Worm (Caenorhabditis elegans): ENCODE data around the gene acly-1.

The acly-1 gene

ce11 chrX:1464699-1465098 is 14.6 kb upstream of the acly-1 start, which contains the start of gene D1005.6:
D1005.6 (minus strand) TSS chrX:1464799.
- TF ChIP-seq nhr-10 (tag; optimal IDR thresholded peaks at IDR 0.05) (no peak), crh-2 (tag; optimal IDR thresholded peaks at IDR 0.05) (no peak), peb-1 (tag; optimal IDR thresholded peaks at IDR 0.05) (no peak), nhr-23 (tag; optimal IDR thresholded peaks at IDR 0.05) (no peak), nhr-12 (tag; optimal IDR thresholded peaks at IDR 0.05) (no peak), dmd-4 (tag; optimal IDR thresholded peaks at IDR 0.05) (no peak), alr-1 (tag; optimal IDR thresholded peaks at IDR 0.05) (no peak), ama-1 (optimal IDR thresholded peaks at IDR 0.05) (no peak), fos-1 (tag; optimal IDR thresholded peaks at IDR 0.05) (no peak), ztf-1 (GFP tag; conservative IDR thresholded peaks at IDR 0.05) (no peak), nhr-6 (tag; optimal IDR thresholded peaks at IDR 0.05) (no peak), nhr-237 (tag; optimal IDR thresholded peaks at IDR 0.05) (no peak), aly-2 (tag; optimal IDR thresholded peaks at IDR 0.05) (no peak), lin-13 (GFP tag; optimal IDR thresholded peaks at IDR 0.05) (no peak), lin-39 (tag; optimal IDR thresholded peaks at IDR 0.05) (no peak), mdl-1 (tag; optimal IDR thresholded peaks at IDR 0.05) (no peak), elt-1 (tag; optimal IDR thresholded peaks at IDR 0.05) (no peak), nhr-77 (tag; optimal IDR thresholded peaks at IDR 0.05) (no peak), nhr-25 (tag; optimal IDR thresholded peaks at IDR 0.05) (no peak)

ce11 chrX:1468057-1468456 is 11.3 kb upstream of the acly-1 start:
- TF ChIP-seq nhr-10 (tag; optimal IDR thresholded peaks at IDR 0.05) (no peak), nhr-11 (tag; optimal IDR thresholded peaks at IDR 0.05) (no peak), sma-9 (GFP tag; optimal IDR thresholded peaks at IDR 0.05) (no peak), sma-9 (tag; optimal IDR thresholded peaks at IDR 0.05) (no peak), R02D3.7 (tag; optimal IDR thresholded peaks at IDR 0.05) (no peak)

ce11 chrX:1471232-1471631 is 8.1 kb upstream of the acly-1 start:
- TF ChIP-seq ceh-16 (tag; optimal IDR thresholded peaks at IDR 0.05) = no peak
- no peak for TF ChIP-seq dmd-4 (tag; optimal IDR thresholded peaks at IDR 0.05)
- TF ChIP-seq F13H6.1 (tag; optimal IDR thresholded peaks at IDR 0.05) = no peak
- no peak for TF ChIP-seq sem-4 (tag; optimal IDR thresholded peaks at IDR 0.05)
- no peak for TF ChIP-seq mab-5 (tag; optimal IDR thresholded peaks at IDR 0.05)

- TF ChIP-seq peb-1 (tag; optimal IDR thresholded peaks at IDR 0.05) = no peak
- TF ChIP-seq aly-2 (tag; optimal IDR thresholded peaks at IDR 0.05) = no peak
- no peak for TF ChIP-seq unc-62 (GFP tag; optimal IDR thresholded peaks at IDR 0.05)
- TF ChIP-seq zag-1 (tag; optimal IDR thresholded peaks at IDR 0.05) = no peak
- no peak for TF ChIP-seq ZK546.5 (tag; optimal IDR thresholded peaks at IDR 0.05)
These were observed 6.5 kb upstream of the acly-1 start, which contains the start of gene D1005.5 for ce11 chrX:1472880-1473279. D1005.5 (minus strand) TSS chrX:1472980.

- no peak for TF ChIP-seq nhr-23 (tag; optimal IDR thresholded peaks at IDR 0.05)
- TF ChIP-seq mbf-1 (tag; optimal IDR thresholded peaks at IDR 0.05) = no peak
- TF ChIP-seq zag-1 (tag; optimal IDR thresholded peaks at IDR 0.05) = no peak
- TF ChIP-seq nhr-10 (tag; optimal IDR thresholded peaks at IDR 0.05) = no peak
- TF ChIP-seq snpc-4 (tag; optimal IDR thresholded peaks at IDR 0.05) = no peak
- no peak for TF ChIP-seq sma-9 (GFP tag; optimal IDR thresholded peaks at IDR 0.05)
- TF ChIP-seq sma-9 (tag; optimal IDR thresholded peaks at IDR 0.05) = no peak
These were observed 5.5 kb upstream of the acly-1 start for ce11 chrX:1473794-1474193.

ce11 chrX:1476005-1476404 is 3.3 kb upstream of the acly-1 start:
- TF ChIP-seq lin-39 (tag; optimal IDR thresholded peaks at IDR 0.05) (no peak), skn-1 (tag; optimal IDR thresholded peaks at IDR 0.05) (no peak), sem-4 (tag; optimal IDR thresholded peaks at IDR 0.05) (no peak), blmp-1 (tag; optimal IDR thresholded peaks at IDR 0.05; ENCODE audit: insufficient read depth) (no peak), mab-5 (tag; optimal IDR thresholded peaks at IDR 0.05) (no peak), F13H6.1 (tag; optimal IDR thresholded peaks at IDR 0.05) (no peak), nhr-237 (tag; optimal IDR thresholded peaks at IDR 0.05) (no peak), peb-1 (tag; optimal IDR thresholded peaks at IDR 0.05) (no peak), nhr-12 (tag; optimal IDR thresholded peaks at IDR 0.05) (no peak), crh-2 (tag; optimal IDR thresholded peaks at IDR 0.05) (no peak), ceh-82 (tag; optimal IDR thresholded peaks at IDR 0.05) (no peak), nhr-77 (tag; optimal IDR thresholded peaks at IDR 0.05) (no peak), mdl-1 (tag; optimal IDR thresholded peaks at IDR 0.05) (no peak), lin-11 (tag; optimal IDR thresholded peaks at IDR 0.05) (no peak), ama-1 (optimal IDR thresholded peaks at IDR 0.05) (no peak), nhr-6 (tag; optimal IDR thresholded peaks at IDR 0.05) (no peak), elt-3 (tag; optimal IDR thresholded peaks at IDR 0.05) (no peak), R02D3.7 (tag; optimal IDR thresholded peaks at IDR 0.05) (no peak), ztf-1 (GFP tag; conservative IDR thresholded peaks at IDR 0.05) (no peak)

Data from whole organism, L2 larva.